Fruit fly (Drosophila melanogaster) whole organism, embryonic: ENCODE measurements around the gene Pink1.

Source experiments
- Adf1 ChIP-seq: fragments of 200-800 bp; sonication (Bioruptor generic); IDR thresholded peaks from 2 replicates; pipeline ENCODE4 v1.3.6; 2022; ENCODE audit warnings: missing biosample characterization, missing genetic modification characterization
- Atf-2 ChIP-seq: fragments of 200-800 bp; sonication (Bioruptor generic); optimal IDR thresholded peaks from 2 replicates; lab custom pipeline; 2016; ENCODE audit warnings: missing biosample characterization, missing genetic modification characterization
- Blimp-1 ChIP-seq: fragments of 200-800 bp; sonication (Bioruptor generic); optimal IDR thresholded peaks from 3 replicates; lab custom pipeline; 2018; ENCODE audit warnings: missing biosample characterization, missing genetic modification characterization, mild to moderate bottlenecking, moderate library complexity, missing genetic modification reagents
- BtbVII ChIP-seq: fragments of 200-800 bp; sonication (Bioruptor generic); optimal IDR thresholded peaks from 3 replicates; lab custom pipeline; 2017; ENCODE audit warnings: missing biosample characterization, mild to moderate bottlenecking, missing genetic modification characterization
- Bteb2 ChIP-seq: fragments of 200-800 bp; sonication (Bioruptor generic); optimal IDR thresholded peaks from 2 replicates; lab custom pipeline; 2016; ENCODE audit warnings: missing biosample characterization, missing genetic modification characterization
- C15 ChIP-seq: fragments of 200-800 bp; sonication (Bioruptor generic); IDR thresholded peaks from 3 replicates; pipeline ENCODE4 v1.3.6; 2022; ENCODE audit warnings: missing biosample characterization, missing genetic modification characterization
- CG10979 ChIP-seq: fragments of 200-800 bp; sonication (Bioruptor generic); optimal IDR thresholded peaks from 2 replicates; lab custom pipeline; 2018; ENCODE audit warnings: missing biosample characterization, mild to moderate bottlenecking, missing genetic modification characterization, moderate library complexity
- CG1233 ChIP-seq: fragments of 200-800 bp; sonication (Bioruptor generic); optimal IDR thresholded peaks from 4 replicates; lab custom pipeline; 2018; ENCODE audit warnings: missing biosample characterization, mild to moderate bottlenecking, missing genetic modification characterization
- CG12744 ChIP-seq: fragments of 200-800 bp; sonication (Bioruptor generic); optimal IDR thresholded peaks from 2 replicates; lab custom pipeline; 2016; ENCODE audit warnings: missing biosample characterization, missing genetic modification characterization
- CG12769 ChIP-seq: fragments of 200-800 bp; sonication (Bioruptor generic); optimal IDR thresholded peaks from 2 replicates; lab custom pipeline; 2019; ENCODE audit warnings: missing biosample characterization, mild to moderate bottlenecking, missing genetic modification characterization, moderate library complexity
- CG13123 ChIP-seq: fragments of 200-800 bp; sonication (Bioruptor generic); optimal IDR thresholded peaks from 2 replicates; lab custom pipeline; 2016; ENCODE audit warnings: missing biosample characterization, missing genetic modification characterization
- CG14441 ChIP-seq: fragments of 200-800 bp; sonication (Bioruptor generic); IDR thresholded peaks from 2 replicates; pipeline ENCODE4 v1.3.6; 2022; ENCODE audit warnings: missing biosample characterization, missing genetic modification characterization
- CG17829 ChIP-seq: fragments of 200-800 bp; optimal IDR thresholded peaks from 2 replicates; lab custom pipeline; 2019; ENCODE audit warnings: missing biosample characterization, mild to moderate bottlenecking, missing genetic modification characterization, moderate library complexity
- CG1832 ChIP-seq: fragments of 200-800 bp; sonication (Bioruptor generic); optimal IDR thresholded peaks from 2 replicates; lab custom pipeline; 2017; ENCODE audit warnings: missing biosample characterization, mild to moderate bottlenecking, missing genetic modification characterization, inconsistent platforms
- CG2712 ChIP-seq: fragments of 200-800 bp; optimal IDR thresholded peaks from 3 replicates; lab custom pipeline; 2019; ENCODE audit warnings: missing biosample characterization, mild to moderate bottlenecking, missing genetic modification characterization, moderate library complexity
- CG30403 ChIP-seq: fragments of 200-800 bp; sonication (Bioruptor generic); optimal IDR thresholded peaks from 3 replicates; lab custom pipeline; 2016; ENCODE audit warnings: missing biosample characterization, missing genetic modification characterization
- CG6854 ChIP-seq: fragments of 200-800 bp; sonication (Bioruptor generic); optimal IDR thresholded peaks from 3 replicates; lab custom pipeline; 2017; ENCODE audit warnings: missing biosample characterization, mild to moderate bottlenecking, missing genetic modification characterization
- CG8924 ChIP-seq: fragments of 200-800 bp; optimal IDR thresholded peaks from 3 replicates; lab custom pipeline; 2019; ENCODE audit warnings: missing biosample characterization, mild to moderate bottlenecking, missing genetic modification characterization, moderate library complexity
- CG8944 ChIP-seq: fragments of 200-800 bp; sonication (Bioruptor generic); optimal IDR thresholded peaks from 3 replicates; lab custom pipeline; 2016; ENCODE audit warnings: missing biosample characterization, missing genetic modification characterization
- CG9932 ChIP-seq: fragments of 200-800 bp; sonication (Bioruptor generic); IDR thresholded peaks from 2 replicates; pipeline ENCODE4 v1.3.6; 2022; ENCODE audit warnings: missing biosample characterization, missing genetic modification characterization
- D ChIP-seq, 2 experiments: fragments of 200-800 bp in 1 of 2; fragments of >200 bp in 1 of 2; sonication (Bioruptor generic) in 1 of 2; optimal IDR thresholded peaks; 2 replicates in 1 of 2; 3 replicates in 1 of 2; lab custom pipeline; 2017; ENCODE audit warnings: mild to moderate bottlenecking in 1 of 2, missing biosample characterization in 1 of 2, missing genetic modification characterization in 1 of 2, missing genetic modification reagents in 1 of 2
- D19B ChIP-seq: fragments of 200-800 bp; sonication (Bioruptor generic); optimal IDR thresholded peaks from 2 replicates; lab custom pipeline; 2017; ENCODE audit warnings: missing biosample characterization, mild to moderate bottlenecking, missing genetic modification characterization
- ERR ChIP-seq: fragments of 200-800 bp; sonication (Bioruptor generic); optimal IDR thresholded peaks from 2 replicates; lab custom pipeline; 2016; ENCODE audit warnings: missing biosample characterization, missing genetic modification characterization
- HLH3B ChIP-seq: fragments of 200-800 bp; sonication (Bioruptor generic); IDR thresholded peaks from 2 replicates; pipeline ENCODE4 v1.3.6; 2022; ENCODE audit warnings: missing biosample characterization, missing genetic modification characterization
- Taf1 ChIP-seq: fragments of 200-800 bp; sonication (Bioruptor generic); IDR thresholded peaks from 2 replicates; pipeline ENCODE4 v1.3.6; 2022; ENCODE audit warnings: missing biosample characterization, missing genetic modification characterization
- Trl ChIP-seq, 3 experiments: fragments of >200 bp in 2 of 3; fragments of 200-800 bp in 1 of 3; sonication (Bioruptor generic) in 1 of 3; optimal IDR thresholded peaks; 2 replicates in 1 of 3; 3 replicates in 2 of 3; lab custom pipeline; 2016 to 2017; ENCODE audit warnings: missing biosample characterization in 1 of 3, missing genetic modification characterization in 1 of 3
- Usf ChIP-seq: fragments of 200-800 bp; sonication (Bioruptor generic); optimal IDR thresholded peaks from 2 replicates; lab custom pipeline; 2017; ENCODE audit warnings: missing genotype, missing biosample characterization, missing genetic modification characterization
- ase ChIP-seq: fragments of 200-800 bp; sonication (Bioruptor generic); IDR thresholded peaks from 3 replicates; pipeline ENCODE4 v1.3.6; 2022; ENCODE audit warnings: missing biosample characterization, missing genetic modification characterization
- caup ChIP-seq: fragments of 200-800 bp; sonication (Bioruptor generic); optimal IDR thresholded peaks from 3 replicates; lab custom pipeline; 2017; ENCODE audit warnings: missing biosample characterization, mild to moderate bottlenecking, missing genetic modification characterization, moderate library complexity; ENCODE audit not compliant: severe bottlenecking
- chinmo ChIP-seq: fragments of 200-800 bp; sonication (Bioruptor generic); IDR thresholded peaks from 4 replicates; pipeline ENCODE4 v1.3.6; 2022; ENCODE audit warnings: missing biosample characterization, missing genetic modification characterization; ENCODE audit not compliant: partially characterized antibody
- chm ChIP-seq: fragments of 200-800 bp; sonication (Bioruptor generic); IDR thresholded peaks from 2 replicates; pipeline ENCODE4 v1.3.6; 2022; ENCODE audit warnings: missing biosample characterization, missing genetic modification characterization
- crol ChIP-seq: fragments of 200-800 bp; sonication (Bioruptor generic); IDR thresholded peaks from 2 replicates; pipeline ENCODE4 v1.3.6; 2022; ENCODE audit warnings: missing biosample characterization, missing genetic modification characterization
- grn ChIP-seq: fragments of 200-800 bp; sonication (Bioruptor generic); optimal IDR thresholded peaks from 3 replicates; lab custom pipeline; 2017; ENCODE audit warnings: missing biosample characterization, missing genetic modification characterization
- gro ChIP-seq: fragments of 200-800 bp; sonication (Bioruptor generic); optimal IDR thresholded peaks from 2 replicates; lab custom pipeline; 2016; ENCODE audit warnings: missing biosample characterization, missing genetic modification characterization
- hth ChIP-seq: fragments of >200 bp; optimal IDR thresholded peaks from 2 replicates; lab custom pipeline; 2017; ENCODE audit warnings: inconsistent platforms
- inv ChIP-seq: fragments of 200-800 bp; sonication (Bioruptor generic); IDR thresholded peaks from 2 replicates; pipeline ENCODE4 v1.3.6; 2022; ENCODE audit warnings: missing biosample characterization, missing genetic modification characterization; ENCODE audit not compliant: partially characterized antibody
- lab ChIP-seq: fragments of 200-800 bp; sonication (Bioruptor generic); optimal IDR thresholded peaks from 3 replicates; lab custom pipeline; 2017; ENCODE audit warnings: missing biosample characterization, missing genetic modification characterization, mild to moderate bottlenecking, moderate library complexity, missing genetic modification reagents
- luna ChIP-seq: fragments of 200-800 bp; sonication (Bioruptor generic); optimal IDR thresholded peaks from 2 replicates; lab custom pipeline; 2016; ENCODE audit warnings: missing biosample characterization, missing genetic modification characterization
- phol ChIP-seq: fragments of 200-800 bp; sonication (Bioruptor generic); optimal IDR thresholded peaks from 3 replicates; lab custom pipeline; 2018; ENCODE audit warnings: missing biosample characterization, mild to moderate bottlenecking, missing genetic modification characterization, moderate library complexity
- pros ChIP-seq: fragments of 200-800 bp; sonication (Bioruptor generic); optimal IDR thresholded peaks from 3 replicates; lab custom pipeline; 2019; ENCODE audit warnings: missing biosample characterization, mild to moderate bottlenecking, missing genetic modification characterization, moderate library complexity
- so ChIP-seq: fragments of 200-800 bp; sonication (Bioruptor generic); IDR thresholded peaks from 3 replicates; pipeline ENCODE4 v1.3.6; 2022; ENCODE audit warnings: missing biosample characterization, missing genetic modification characterization
- sqz ChIP-seq: fragments of 200-800 bp; sonication (Bioruptor generic); optimal IDR thresholded peaks from 3 replicates; lab custom pipeline; 2018; ENCODE audit warnings: missing biosample characterization, mild to moderate bottlenecking, missing genetic modification characterization
- ttk ChIP-seq: fragments of 200-800 bp; sonication (Bioruptor generic); IDR thresholded peaks from 2 replicates; pipeline ENCODE4 v2.1.2; 2022; ENCODE audit warnings: missing biosample characterization, missing genetic modification characterization
- vvl ChIP-seq: fragments of 200-800 bp; sonication (Bioruptor generic); IDR thresholded peaks from 2 replicates; pipeline ENCODE4 v1.3.6; 2022; ENCODE audit warnings: missing biosample characterization, missing genetic modification characterization
- wdn ChIP-seq: fragments of 200-800 bp; sonication (Bioruptor generic); IDR thresholded peaks from 2 replicates; pipeline ENCODE4 v1.3.6; 2022; ENCODE audit warnings: missing biosample characterization, missing genetic modification characterization
- wor ChIP-seq: fragments of 200-800 bp; sonication (Bioruptor generic); IDR thresholded peaks from 2 replicates; pipeline ENCODE4 v1.3.6; 2022; ENCODE audit warnings: missing biosample characterization, missing genetic modification characterization
- yki ChIP-seq: fragments of >200 bp; optimal IDR thresholded peaks from 3 replicates; lab custom pipeline; 2018

Pink1 gene

dm6 chrX:6699255-6699885 lies 15.8 kb downstream of the Pink1 start, which contains the start of gene CG14441 (continued):
- TF ChIP-seq C15 (GFP tag; lab: Robert Waterston, UW) (no peak), phol (tag; lab: Kevin White, UChicago) (peak; percentile 62), luna (peak; percentile 21), inv (GFP tag; lab: Robert Waterston, UW) (peak; percentile 95), CG8924 (peak; percentile 73), HLH3B (GFP tag; lab: Robert Waterston, UW) (no peak), ase (GFP tag; lab: Robert Waterston, UW) (0 out of 3 replicates have a peak, but pooled peaks have one; percentile 21), caup (GFP tag; lab: Kevin White, UChicago) (peak; percentile 80)

dm6 chrX:6700263-6700989 lies 16.8 kb downstream of the Pink1 start:
- TF ChIP-seq CG14441 (GFP tag; lab: Robert Waterston, UW) (peak; percentile 54), D (optimal IDR thresholded peaks at IDR 0.05; lab: Kevin White, UChicago) (no peak), D (GFP tag; optimal IDR thresholded peaks at IDR 0.05; lab: Kevin White, UChicago) (no peak), gro (peak; percentile 6), crol (no peak), D19B (no peak), sqz (GFP tag; lab: Kevin White, UChicago) (peak; percentile 4), CG2712 (tag; lab: Kevin White, UChicago) (no peak), CG1832 (GFP tag; lab: Kevin White, UChicago) (no peak), Taf1 (GFP tag; lab: Robert Waterston, UW) (no peak), CG8944 (GFP tag; lab: Kevin White, UChicago) (no peak), chm (GFP tag; lab: Robert Waterston, UW) (peak; percentile 32; the same call in 1 of the 2 replicates), ttk (GFP tag; lab: Robert Waterston, UW) (no peak), CG13123 (no peak), BtbVII (GFP tag; lab: Kevin White, UChicago) (peak; percentile 24), Atf-2 (no peak), Adf1 (GFP tag; lab: Robert Waterston, UW) (peak; percentile 90), hth (lab: Kevin White, UChicago) (no peak), CG1233 (GFP tag; lab: Kevin White, UChicago) (no peak), chinmo (0 out of 4 replicates have a peak, but pooled peaks have one; percentile 65), yki (lab: Kevin White, UChicago) (peak; percentile 37), ERR (GFP tag; lab: Kevin White, UChicago) (no peak), CG9932 (GFP tag; lab: Robert Waterston, UW) (no peak), CG12744 (no peak), Bteb2 (GFP tag; lab: Kevin White, UChicago) (no peak), CG10979 (no peak), wdn (GFP tag; lab: Robert Waterston, UW) (no peak), so (GFP tag; lab: Robert Waterston, UW) (no peak; the same call in 2 of the 3 replicates), CG30403 (GFP tag; lab: Kevin White, UChicago) (no peak), Blimp-1 (GFP tag; lab: Kevin White, UChicago) (no peak), CG6854 (GFP tag; lab: Kevin White, UChicago) (no peak), CG12769 (tag; lab: Kevin White, UChicago) (peak; percentile 20), CG17829 (tag; lab: Kevin White, UChicago) (no peak), lab (GFP tag; lab: Kevin White, UChicago) (peak; percentile 8), Trl (optimal IDR thresholded peaks at IDR 0.05; lab: Kevin White, UChicago) (peak; percentile 79 to 93), Trl (GFP tag; optimal IDR thresholded peaks at IDR 0.05; lab: Kevin White, UChicago) (no peak), wor (GFP tag; lab: Robert Waterston, UW) (no peak), Usf (GFP tag; lab: Kevin White, UChicago) (no peak), grn (GFP tag; lab: Kevin White, UChicago) (peak; percentile 81), vvl (GFP tag; lab: Robert Waterston, UW) (0 out of 2 replicates have a peak, but pooled peaks have one; percentile 13), pros (peak; percentile 53)
